Worm (Caenorhabditis elegans) whole organism, L4 larva: ENCODE measurements around the gene K04C2.2.
A peak's percentile ranks its signal among the peaks of the same experiment; 100 is the strongest.

Experiments
- F26F4.8 ChIP-seq: fragments of 200-800 bp; sonication (Bioruptor generic); conservative IDR thresholded peaks from 2 replicates; pipeline ENCODE4 v1.3.6; 2022; ENCODE audit warnings: missing genetic modification characterization, missing compliant biosample characterization
- F49E8.2 ChIP-seq: sonication (generic microtip); optimal IDR thresholded peaks from 2 replicates; lab custom pipeline; 2016; ENCODE audit warnings: missing compliant biosample characterization, mild to moderate bottlenecking, missing genetic modification characterization, borderline replicate concordance
- T20F7.1 ChIP-seq: fragments of 200-800 bp; sonication (Bioruptor generic); optimal IDR thresholded peaks from 2 replicates; lab custom pipeline; 2018; ENCODE audit warnings: mild to moderate bottlenecking, missing genetic modification characterization, missing compliant biosample characterization
- Y75B8A.6 ChIP-seq: fragments of 200-800 bp; sonication (Bioruptor generic); IDR thresholded peaks from 2 replicates; pipeline ENCODE4 v1.3.6; 2022; ENCODE audit warnings: missing genetic modification reagents, missing genetic modification characterization, missing compliant biosample characterization
- ZK546.5 ChIP-seq, 2 experiments: sonication (generic microtip); optimal IDR thresholded peaks; 2 replicates each; lab custom pipeline; 2017; ENCODE audit warnings: missing biosample characterization in 2 of 2, missing genetic modification characterization in 2 of 2
- aha-1 ChIP-seq: fragments of 150-350 bp; peaks from one replicate; lab custom pipeline; 2014; ENCODE audit warnings: missing biosample characterization, missing genetic modification characterization
- ama-1 ChIP-seq: fragments of 150-350 bp; optimal IDR thresholded peaks from 2 replicates; lab custom pipeline; 2014; ENCODE audit warnings: inconsistent platforms, mixed read lengths
- arid-1 ChIP-seq: fragments of 200-800 bp; sonication (Bioruptor generic); conservative IDR thresholded peaks from 2 replicates; pipeline ENCODE4 v1.3.6; 2022; ENCODE audit warnings: missing genetic modification reagents, missing genetic modification characterization, missing compliant biosample characterization
- ceh-62 ChIP-seq: sonication (generic microtip); optimal IDR thresholded peaks from 2 replicates; lab custom pipeline; 2017; ENCODE audit warnings: missing biosample characterization, missing genetic modification characterization
- ces-1 ChIP-seq: fragments of 150-350 bp; sonication (generic microtip); optimal IDR thresholded peaks from 4 replicates; lab custom pipeline; 2014; ENCODE audit warnings: missing biosample characterization, missing genetic modification reagents, missing genetic modification characterization
- ctbp-1 ChIP-seq: fragments of 200-800 bp; sonication (Bioruptor generic); IDR thresholded peaks from 2 replicates; pipeline ENCODE4 v1.3.6; 2022; ENCODE audit warnings: missing genetic modification reagents, missing genetic modification characterization, missing compliant biosample characterization
- daf-16 ChIP-seq, 3 experiments: sonication (generic microtip); optimal IDR thresholded peaks; 2 replicates each; lab custom pipeline; 2016 to 2017; ENCODE audit warnings: missing genetic modification characterization in 3 of 3, missing genetic modification reagents in 3 of 3, mild to moderate bottlenecking in 2 of 3, missing compliant biosample characterization in 2 of 3, missing biosample characterization in 1 of 3, moderate library complexity in 1 of 3
- daf-19 ChIP-seq: fragments of 200-800 bp; sonication (Bioruptor generic); conservative IDR thresholded peaks from 2 replicates; pipeline ENCODE4 v1.3.6; 2022; ENCODE audit warnings: missing genetic modification characterization, missing compliant biosample characterization
- dmd-8 ChIP-seq: fragments of 200-800 bp; sonication (Bioruptor generic); IDR thresholded peaks from 2 replicates; pipeline ENCODE4 v1.3.6; 2022; ENCODE audit warnings: missing genetic modification characterization, missing compliant biosample characterization
- dmd-9 ChIP-seq: fragments of 200-800 bp; sonication (Bioruptor generic); IDR thresholded peaks from 2 replicates; pipeline ENCODE4 v1.3.6; 2022; ENCODE audit warnings: missing genetic modification reagents, missing genetic modification characterization, missing compliant biosample characterization
- dve-1 ChIP-seq: sonication (generic microtip); optimal IDR thresholded peaks from 2 replicates; lab custom pipeline; 2017; ENCODE audit warnings: antibody characterized with exemption, mild to moderate bottlenecking, missing genetic modification characterization, missing compliant biosample characterization; ENCODE audit not compliant: insufficient read depth
- fkh-10 ChIP-seq: fragments of 150-350 bp; optimal IDR thresholded peaks from 2 replicates; lab custom pipeline; 2014; ENCODE audit warnings: missing biosample characterization, missing genetic modification reagents, missing genetic modification characterization
- fos-1 ChIP-seq: fragments of 150-350 bp; optimal IDR thresholded peaks from 2 replicates; lab custom pipeline; 2014; ENCODE audit warnings: missing biosample characterization, missing genetic modification characterization
- hlh-30 ChIP-seq: sonication (generic microtip); optimal IDR thresholded peaks from 2 replicates; lab custom pipeline; 2017; ENCODE audit warnings: antibody characterized with exemption, mild to moderate bottlenecking, missing genetic modification characterization, missing compliant biosample characterization; ENCODE audit not compliant: insufficient read depth
- hmg-1.1 ChIP-seq: fragments of 200-800 bp; sonication (Bioruptor generic); IDR thresholded peaks from 2 replicates; pipeline ENCODE4 v1.3.6; 2022; ENCODE audit warnings: missing genetic modification reagents, missing genetic modification characterization, missing compliant biosample characterization
- lim-7 ChIP-seq: fragments of 200-800 bp; sonication (Bioruptor generic); IDR thresholded peaks from 2 replicates; pipeline ENCODE4 v1.3.6; 2022; ENCODE audit warnings: missing genetic modification characterization, missing compliant biosample characterization
- lin-38 ChIP-seq: fragments of 200-800 bp; sonication (Bioruptor generic); IDR thresholded peaks from 2 replicates; pipeline ENCODE4 v1.3.6; 2022; ENCODE audit warnings: missing genetic modification reagents, missing genetic modification characterization, missing compliant biosample characterization
- lir-3 ChIP-seq: sonication (generic microtip); optimal IDR thresholded peaks from 2 replicates; lab custom pipeline; 2016; ENCODE audit warnings: mild to moderate bottlenecking, missing genetic modification characterization, missing compliant biosample characterization
- lsy-2 ChIP-seq, 2 experiments: fragments of 150-350 bp in 1 of 2; sonication (generic microtip) in 1 of 2; optimal IDR thresholded peaks; 2 replicates each; lab custom pipeline; 2014 to 2017; ENCODE audit warnings: missing biosample characterization in 2 of 2, missing genetic modification characterization in 2 of 2
- mep-1 ChIP-seq: fragments of 150-350 bp; sonication (generic microtip); optimal IDR thresholded peaks from 3 replicates; lab custom pipeline; 2014; ENCODE audit warnings: missing biosample characterization, missing genetic modification characterization
- mes-2 ChIP-seq: sonication (generic microtip); optimal IDR thresholded peaks from 2 replicates; lab custom pipeline; 2016; ENCODE audit warnings: missing genotype, mild to moderate bottlenecking, missing genetic modification characterization, missing compliant biosample characterization; ENCODE audit not compliant: poor library complexity, severe bottlenecking
- mxl-2 ChIP-seq: fragments of 200-800 bp; sonication (Bioruptor generic); conservative IDR thresholded peaks from 2 replicates; pipeline ENCODE4 v1.3.6; 2022; ENCODE audit warnings: missing genetic modification reagents, missing genetic modification characterization, missing compliant biosample characterization
- mxl-3 ChIP-seq: fragments of 200-800 bp; sonication (Bioruptor generic); optimal IDR thresholded peaks from 2 replicates; lab custom pipeline; 2018; ENCODE audit warnings: mild to moderate bottlenecking, missing genetic modification characterization, missing compliant biosample characterization
- nhr-11 ChIP-seq: fragments of 150-350 bp; optimal IDR thresholded peaks from 2 replicates; lab custom pipeline; 2014; ENCODE audit warnings: missing biosample characterization, missing genetic modification characterization
- nhr-111 ChIP-seq: fragments of 200-800 bp; sonication (Bioruptor generic); optimal IDR thresholded peaks from 2 replicates; lab custom pipeline; 2018; ENCODE audit warnings: mild to moderate bottlenecking, missing genetic modification characterization, missing compliant biosample characterization
- nhr-25 ChIP-seq: sonication (generic microtip); optimal IDR thresholded peaks from 2 replicates; lab custom pipeline; 2017; ENCODE audit warnings: missing genetic modification characterization, mild to moderate bottlenecking, missing compliant biosample characterization, antibody characterized with exemption, moderate library complexity, borderline replicate concordance; ENCODE audit not compliant: insufficient read depth
- nhr-28 ChIP-seq: fragments of 150-350 bp; optimal IDR thresholded peaks from 2 replicates; lab custom pipeline; 2014; ENCODE audit warnings: missing biosample characterization, missing genetic modification characterization
- nhr-41 ChIP-seq: fragments of 200-800 bp; sonication (Bioruptor generic); IDR thresholded peaks from 2 replicates; pipeline ENCODE4 v1.3.6; 2022; ENCODE audit warnings: missing genetic modification reagents, missing genetic modification characterization, missing compliant biosample characterization
- nhr-42 ChIP-seq: fragments of 200-800 bp; sonication (Bioruptor generic); IDR thresholded peaks from 2 replicates; pipeline ENCODE4 v1.3.6; 2022; ENCODE audit warnings: missing genetic modification characterization, missing compliant biosample characterization
- nhr-48 ChIP-seq: sonication (generic microtip); optimal IDR thresholded peaks from 2 replicates; lab custom pipeline; 2016; ENCODE audit warnings: mild to moderate bottlenecking, missing genetic modification characterization, missing compliant biosample characterization
- nhr-6 ChIP-seq: fragments of 150-350 bp; optimal IDR thresholded peaks from 2 replicates; lab custom pipeline; 2014; ENCODE audit warnings: missing biosample characterization, missing genetic modification characterization
- nhr-76 ChIP-seq: fragments of 150-350 bp; optimal IDR thresholded peaks from 2 replicates; lab custom pipeline; 2014; ENCODE audit warnings: missing biosample characterization, missing genetic modification characterization
- nhr-77 ChIP-seq: fragments of 150-350 bp; optimal IDR thresholded peaks from 2 replicates; lab custom pipeline; 2014; ENCODE audit warnings: missing biosample characterization, missing genetic modification characterization
- pqm-1 ChIP-seq: sonication (generic microtip); optimal IDR thresholded peaks from 2 replicates; lab custom pipeline; 2017; ENCODE audit warnings: missing biosample characterization, missing genetic modification characterization
- sdz-12 ChIP-seq: fragments of 200-800 bp; sonication (Bioruptor generic); optimal IDR thresholded peaks from 2 replicates; lab custom pipeline; 2018; ENCODE audit warnings: mild to moderate bottlenecking, missing genetic modification characterization, missing compliant biosample characterization
- set-16 ChIP-seq: fragments of 200-800 bp; sonication (Bioruptor generic); IDR thresholded peaks from 2 replicates; pipeline ENCODE4 v1.3.6; 2022; ENCODE audit warnings: missing genetic modification reagents, missing genetic modification characterization, missing compliant biosample characterization
- snpc-4 ChIP-seq: fragments of 150-350 bp; optimal IDR thresholded peaks from 2 replicates; lab custom pipeline; 2014; ENCODE audit warnings: missing biosample characterization, missing genetic modification characterization
- tra-1 ChIP-seq: fragments of 200-800 bp; sonication (Bioruptor generic); IDR thresholded peaks from 2 replicates; pipeline ENCODE4 v1.3.6; 2022; ENCODE audit warnings: missing genetic modification reagents, missing genetic modification characterization, missing compliant biosample characterization
- unc-130 ChIP-seq: sonication (generic microtip); optimal IDR thresholded peaks from 2 replicates; lab custom pipeline; 2016; ENCODE audit warnings: missing genetic modification reagents, missing genetic modification characterization, missing compliant biosample characterization
- vab-7 ChIP-seq: fragments of 200-800 bp; sonication (Bioruptor generic); IDR thresholded peaks from 2 replicates; pipeline ENCODE4 v1.3.6; 2022; ENCODE audit warnings: missing genetic modification reagents, missing genetic modification characterization, missing compliant biosample characterization
- ztf-7 ChIP-seq: fragments of 150-350 bp; optimal IDR thresholded peaks from 2 replicates; lab custom pipeline; 2014; ENCODE audit warnings: missing biosample characterization, missing genetic modification characterization

Gene K04C2.2

DNA sequence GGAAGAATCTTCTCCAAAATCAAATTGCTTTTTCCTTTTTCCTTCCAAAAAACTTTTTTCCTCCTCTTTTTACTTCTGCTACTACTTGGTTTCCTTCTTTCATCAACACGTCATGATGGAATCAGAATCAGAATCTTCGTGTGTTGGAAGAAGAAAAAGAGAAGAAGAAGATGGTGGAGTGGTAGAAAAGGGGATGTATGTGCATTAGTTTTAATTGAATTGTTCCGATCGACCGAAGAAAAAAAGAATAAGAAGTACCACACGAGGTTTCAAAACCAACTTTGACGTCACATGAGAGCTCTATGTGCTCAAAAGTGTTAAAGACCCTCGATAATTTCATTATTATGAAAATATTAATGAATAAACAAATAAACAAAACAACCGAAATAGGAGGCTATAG, 25.3 kb downstream of the K04C2.2 start:
- peak; percentile 52 for TF ChIP-seq ces-1
- peak in 1 of 2 experiments; percentile 31 for TF ChIP-seq lsy-2 (tag; optimal IDR thresholded peaks at IDR 0.05; lab: Kevin White, UChicago)
- no peak for TF ChIP-seq set-16 (GFP tag; lab: Robert Waterston, UW)
- no peak for TF ChIP-seq nhr-6

DNA sequence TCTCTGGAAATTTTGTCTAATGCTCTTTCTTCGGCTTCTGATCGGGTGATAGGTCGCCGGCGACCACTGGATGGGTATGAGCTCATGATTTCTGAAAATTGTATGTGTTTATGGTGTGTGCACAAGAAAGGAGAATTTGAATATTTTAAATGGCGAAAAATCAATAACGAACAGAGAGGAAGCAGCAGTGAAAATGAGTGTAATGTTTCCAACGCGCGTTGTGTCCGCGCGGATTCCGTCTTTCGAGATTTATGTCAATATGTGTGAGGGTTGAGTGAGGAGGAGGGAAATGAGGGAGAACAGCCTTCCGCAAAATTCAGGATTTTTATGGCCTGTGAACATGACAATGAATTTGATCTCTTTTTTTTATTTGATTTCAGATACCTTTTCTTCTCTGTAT, 39.2 kb downstream of the K04C2.2 start, which contains the start of gene flap-1:
Gene flap-1, minus strand, starts transcription at position 101 of the 400 bp plus-strand sequence.
- TF ChIP-seq aha-1 (tag; lab: Kevin White, UChicago) (peak; percentile 89), nhr-11 (tag; lab: Kevin White, UChicago) (no peak)

DNA sequence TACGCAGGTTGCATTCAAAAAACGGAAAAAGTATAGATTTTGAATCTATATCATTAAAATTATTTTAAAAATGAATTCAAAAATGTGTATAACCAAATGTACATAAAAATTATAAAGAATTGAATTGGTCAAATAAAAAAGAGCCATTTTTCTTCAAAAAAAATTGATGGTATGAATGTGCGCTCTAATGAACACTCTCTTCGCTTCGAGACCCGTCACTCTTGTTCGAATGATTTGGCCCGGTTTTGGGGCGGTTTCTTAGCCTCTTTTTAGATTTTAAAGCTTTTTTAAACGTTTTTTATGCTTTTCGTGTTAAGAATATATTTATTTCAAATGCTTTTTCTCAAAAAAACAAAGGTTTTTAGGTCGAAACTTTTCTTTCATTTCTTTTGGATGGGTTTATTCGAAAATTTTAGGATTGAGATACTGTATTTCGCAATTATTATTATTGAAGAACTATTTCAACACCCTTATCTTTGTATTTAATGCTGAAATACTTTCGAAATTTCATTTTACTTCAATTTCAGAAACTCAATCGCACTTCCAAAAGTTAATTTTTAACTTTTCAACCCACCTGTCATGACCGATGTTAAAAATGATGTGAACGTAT, 40.1 kb downstream of the K04C2.2 start, which contains the start of gene inf-1:
Gene inf-1, plus strand, starts transcription at position 577 of the 610 bp plus-strand sequence.
- no peak for TF ChIP-seq tra-1 (GFP tag; lab: Robert Waterston, UW)
- peak; percentile 65 for TF ChIP-seq mes-2 (tag; lab: Kevin White, UChicago)
- TF ChIP-seq nhr-41 (GFP tag; lab: Robert Waterston, UW) = no peak
- no peak for TF ChIP-seq fos-1 (tag; lab: Kevin White, UChicago)
- no peak for TF ChIP-seq arid-1 (GFP tag; lab: Robert Waterston, UW)
- no peak for TF ChIP-seq Y75B8A.6 (GFP tag; lab: Robert Waterston, UW)
- peak in 1 of 2 experiments; percentile 82 for TF ChIP-seq lsy-2 (tag; optimal IDR thresholded peaks at IDR 0.05; lab: Kevin White, UChicago)
- TF ChIP-seq nhr-42 (GFP tag; lab: Robert Waterston, UW) = no peak
- no peak for TF ChIP-seq ama-1
- peak; percentile 49 for TF ChIP-seq T20F7.1 (GFP tag; lab: Kevin White, UChicago)
- TF ChIP-seq dmd-8 (GFP tag; lab: Robert Waterston, UW) = no peak
- peak; percentile 42 for TF ChIP-seq dve-1 (tag; lab: Kevin White, UChicago)
- peak; percentile 28 for TF ChIP-seq fkh-10 (GFP tag; lab: Kevin White, UChicago)
- peak; percentile 48 for TF ChIP-seq mep-1 (tag; lab: Kevin White, UChicago)
- no peak for TF ChIP-seq nhr-111 (GFP tag; lab: Kevin White, UChicago)
- TF ChIP-seq ces-1 = no peak
- no peak for TF ChIP-seq mxl-3 (GFP tag; lab: Kevin White, UChicago)
- TF ChIP-seq nhr-48 = no peak
- no peak for TF ChIP-seq sdz-12 (GFP tag; lab: Kevin White, UChicago)
- no peak for TF ChIP-seq ceh-62
- TF ChIP-seq lir-3 (tag; lab: Kevin White, UChicago) = no peak
- no peak for TF ChIP-seq nhr-76 (tag; lab: Kevin White, UChicago)
- no peak for TF ChIP-seq daf-16 (GFP tag; optimal IDR thresholded peaks at IDR 0.05; lab: Kevin White, UChicago)
- TF ChIP-seq daf-16 (tag; optimal IDR thresholded peaks at IDR 0.05; lab: Kevin White, UChicago) = peak; percentile 32
- peak; percentile 25 for TF ChIP-seq hlh-30
- no peak for TF ChIP-seq aha-1 (tag; lab: Kevin White, UChicago)
- TF ChIP-seq daf-19 (GFP tag; lab: Robert Waterston, UW) = no peak
- TF ChIP-seq set-16 (GFP tag; lab: Robert Waterston, UW) = no peak
- no peak for TF ChIP-seq pqm-1
- TF ChIP-seq vab-7 = no peak
- peak; percentile 10 for TF ChIP-seq nhr-77
- no peak for TF ChIP-seq mxl-2
- TF ChIP-seq hmg-1.1 (GFP tag; lab: Robert Waterston, UW) = no peak
- no peak for TF ChIP-seq ztf-7 (tag; lab: Kevin White, UChicago)
- TF ChIP-seq lim-7 (GFP tag; lab: Robert Waterston, UW) = no peak
- TF ChIP-seq dmd-9 (GFP tag; lab: Robert Waterston, UW) = no peak
- TF ChIP-seq F49E8.2 (tag; lab: Kevin White, UChicago) = no peak
- TF ChIP-seq F26F4.8 (GFP tag; lab: Robert Waterston, UW) = no peak
- TF ChIP-seq nhr-25 = no peak
- TF ChIP-seq unc-130 (GFP tag; lab: Kevin White, UChicago) = no peak
- TF ChIP-seq lin-38 = peak; percentile 85
- TF ChIP-seq snpc-4 (tag; lab: Kevin White, UChicago) = no peak
- TF ChIP-seq nhr-28 (tag; lab: Kevin White, UChicago) = no peak
- no peak for TF ChIP-seq ZK546.5 (tag; optimal IDR thresholded peaks at IDR 0.05; lab: Kevin White, UChicago)
- TF ChIP-seq ctbp-1 (GFP tag; lab: Robert Waterston, UW) = no peak
